Worm (Caenorhabditis elegans): ENCODE measurements around the gene K09D9.3.

K09D9.3 gene

ce11 chrV:3969664-3970063 lies 49.6 kb upstream of the K09D9.3 start (continued):
- peak; percentile 3 for TF ChIP-seq nhr-102 (tag; optimal IDR thresholded peaks at IDR 0.05)

ce11 chrV:3970410-3970809 lies 48.9 kb upstream of the K09D9.3 start, which contains the start of gene cyp-34A9:
cyp-34A9 (minus strand) TSS chrV:3970540.
- TF ChIP-seq daf-8 (GFP tag; IDR thresholded peaks at IDR 0.05) (no peak), dmd-6 (GFP tag; IDR thresholded peaks at IDR 0.05) (peak; percentile 84), ZK546.5 (tag; optimal IDR thresholded peaks at IDR 0.05) (no peak), dve-1 (tag; optimal IDR thresholded peaks at IDR 0.05; ENCODE audit: insufficient read depth) (peak; percentile 75), spr-3 (GFP tag; optimal IDR thresholded peaks at IDR 0.05) (no peak), nhr-42 (GFP tag; IDR thresholded peaks at IDR 0.05) (0 out of 2 replicates have a peak, but pooled peaks have one; percentile 21), Y5F2A.4 (GFP tag; optimal IDR thresholded peaks at IDR 0.05) (no peak), hlh-11 (tag; optimal IDR thresholded peaks at IDR 0.05) (peak; percentile 56), daf-16 (GFP tag; optimal IDR thresholded peaks at IDR 0.05) (no peak), daf-16 (tag; optimal IDR thresholded peaks at IDR 0.05) (peak; percentile 88), nhr-102 (tag; optimal IDR thresholded peaks at IDR 0.05) (peak; percentile 53), lin-29 (GFP tag; IDR thresholded peaks at IDR 0.05) (no peak), ces-1 (GFP tag; optimal IDR thresholded peaks at IDR 0.05) (no peak), pqm-1 (tag; optimal IDR thresholded peaks at IDR 0.05) (peak; percentile 64), nhr-77 (tag; optimal IDR thresholded peaks at IDR 0.05) (peak; percentile 99), hlh-30 (tag; optimal IDR thresholded peaks at IDR 0.05; ENCODE audit: insufficient read depth) (peak; percentile 27), duxl-1 (tag; optimal IDR thresholded peaks at IDR 0.05; ENCODE audit: poor library complexity) (no peak), nhr-28 (tag; optimal IDR thresholded peaks at IDR 0.05) (peak; percentile 99), zfp-3 (GFP tag; conservative IDR thresholded peaks at IDR 0.05) (no peak)

ce11 chrV:3972846-3973245 lies 46.4 kb upstream of the K09D9.3 start, which contains the start of gene cyp-34A10:
cyp-34A10 (minus strand) TSS chrV:3972991.
- TF ChIP-seq nhr-28 (tag; optimal IDR thresholded peaks at IDR 0.05) (peak; percentile 73), daf-16 (GFP tag; optimal IDR thresholded peaks at IDR 0.05) (no peak), daf-16 (tag; optimal IDR thresholded peaks at IDR 0.05) (peak; percentile 13), F49E8.2 (tag; optimal IDR thresholded peaks at IDR 0.05; ENCODE audit: borderline replicate concordance) (no peak), unc-62 (GFP tag; optimal IDR thresholded peaks at IDR 0.05 in 1 of 2) (peak in 1 of 2 experiments; percentile 43), unc-62 (tag; optimal IDR thresholded peaks at IDR 0.05) (no peak), mes-2 (tag; optimal IDR thresholded peaks at IDR 0.05; ENCODE audit: poor library complexity, severe bottlenecking) (no peak), nhr-77 (tag; optimal IDR thresholded peaks at IDR 0.05) (peak; percentile 73), mxl-2 (GFP tag; conservative IDR thresholded peaks at IDR 0.05) (no peak)

ce11 chrV:3974361-3974760 lies 44.9 kb upstream of the K09D9.3 start, which contains the start of gene str-82:
str-82 (plus strand) TSS chrV:3974661.
- TF ChIP-seq fos-1 (tag; optimal IDR thresholded peaks at IDR 0.05) (no peak), unc-62 (GFP tag; optimal IDR thresholded peaks at IDR 0.05 in 1 of 2) (no peak), unc-62 (tag; optimal IDR thresholded peaks at IDR 0.05) (no peak), daf-12 (tag; optimal IDR thresholded peaks at IDR 0.05) (no peak), sdz-12 (GFP tag; optimal IDR thresholded peaks at IDR 0.05) (no peak), lsy-2 (tag; optimal IDR thresholded peaks at IDR 0.05) (no peak), nhr-77 (tag; optimal IDR thresholded peaks at IDR 0.05) (no peak), zag-1 (tag; optimal IDR thresholded peaks at IDR 0.05) (no peak), saeg-2 (GFP tag; IDR thresholded peaks at IDR 0.05) (no peak), ceh-20 (GFP tag; IDR thresholded peaks at IDR 0.05) (no peak), dmd-8 (GFP tag; IDR thresholded peaks at IDR 0.05) (no peak), snpc-4 (tag; optimal IDR thresholded peaks at IDR 0.05) (no peak), egl-27 (tag; optimal IDR thresholded peaks at IDR 0.05) (no peak), nhr-11 (tag; optimal IDR thresholded peaks at IDR 0.05) (no peak), Y75B8A.6 (GFP tag; IDR thresholded peaks at IDR 0.05) (no peak), ztf-11 (tag; optimal IDR thresholded peaks at IDR 0.05) (no peak)
